Worm (Caenorhabditis elegans) whole organism, mixed stage, embryonic: ENCODE measurements around the gene T05H4.11.

ENCODE experiments used
- ces-1 ChIP-seq: fragments of 150-350 bp; optimal IDR thresholded peaks from 2 replicates; lab custom pipeline; 2014; ENCODE audit warnings: missing biosample characterization, missing genetic modification reagents, missing genetic modification characterization
- nhr-237 ChIP-seq: fragments of 150-350 bp; optimal IDR thresholded peaks from 2 replicates; lab custom pipeline; 2014; ENCODE audit warnings: missing biosample characterization, missing genetic modification characterization
- zip-8 ChIP-seq: fragments of 150-350 bp; optimal IDR thresholded peaks from 2 replicates; lab custom pipeline; 2014; ENCODE audit warnings: missing biosample characterization, missing genetic modification characterization

- no peak for TF ChIP-seq ces-1
- no peak for TF ChIP-seq zip-8 (tag; lab: Kevin White, UChicago)
- TF ChIP-seq nhr-237 (tag; lab: Kevin White, UChicago): no peak
Measured at ce11 chrV:6429870-6430339, 3.8 kb upstream of the T05H4.11 start, which contains the start of gene alh-4.
